Fruit fly (Drosophila melanogaster) whole organism, embryonic: ENCODE results near the gene Ldaf1.
A peak's percentile ranks its signal among the peaks of the same experiment; 100 is the strongest.

Source experiments
- Atf6 ChIP-seq: fragments of 200-800 bp; sonication (Bioruptor generic); IDR thresholded peaks from 2 replicates; pipeline ENCODE4 v1.3.6; 2022; ENCODE audit warnings: missing biosample characterization, missing genetic modification characterization
- BEAF-32 ChIP-seq: fragments of 200-800 bp; sonication (Bioruptor generic); optimal IDR thresholded peaks from 3 replicates; lab custom pipeline; 2017; ENCODE audit warnings: missing biosample characterization, missing genetic modification characterization, mild to moderate bottlenecking, moderate library complexity, missing genetic modification reagents
- CG11093 ChIP-seq: fragments of 200-800 bp; sonication (Bioruptor generic); IDR thresholded peaks from 3 replicates; pipeline ENCODE4 v1.3.6; 2022; ENCODE audit warnings: missing biosample characterization, missing genetic modification characterization
- CG11456 ChIP-seq: fragments of 200-800 bp; sonication (Bioruptor generic); IDR thresholded peaks from 3 replicates; pipeline ENCODE4 v1.3.6; 2022; ENCODE audit warnings: missing biosample characterization, missing genetic modification characterization
- CG13424 ChIP-seq: fragments of 200-800 bp; sonication (Bioruptor generic); optimal IDR thresholded peaks from 2 replicates; lab custom pipeline; 2019; ENCODE audit warnings: missing biosample characterization, mild to moderate bottlenecking, missing genetic modification characterization, moderate library complexity
- CG14014 ChIP-seq: fragments of 200-800 bp; sonication (Bioruptor generic); IDR thresholded peaks from 2 replicates; pipeline ENCODE4 v1.3.6; 2022; ENCODE audit warnings: missing biosample characterization, missing genetic modification characterization
- CG16815 ChIP-seq: fragments of 200-800 bp; sonication (Bioruptor generic); optimal IDR thresholded peaks from 3 replicates; lab custom pipeline; 2017; ENCODE audit warnings: missing biosample characterization, mild to moderate bottlenecking, missing genetic modification characterization
- CG17612 ChIP-seq: fragments of 200-800 bp; sonication (Bioruptor generic); IDR thresholded peaks from 2 replicates; pipeline ENCODE4 v1.3.6; 2022; ENCODE audit warnings: missing biosample characterization, missing genetic modification characterization
- CG34376 ChIP-seq: fragments of 200-800 bp; sonication (Bioruptor generic); optimal IDR thresholded peaks from 2 replicates; lab custom pipeline; 2018; ENCODE audit warnings: missing biosample characterization, mild to moderate bottlenecking, missing genetic modification characterization
- CG34422 ChIP-seq: fragments of 200-800 bp; sonication (Bioruptor generic); IDR thresholded peaks from 3 replicates; pipeline ENCODE4 v1.3.6; 2022; ENCODE audit warnings: missing biosample characterization, missing genetic modification characterization
- CG6272 ChIP-seq: fragments of 200-800 bp; sonication (Bioruptor generic); IDR thresholded peaks from 2 replicates; pipeline ENCODE4 v1.3.6; 2022; ENCODE audit warnings: missing biosample characterization, missing genetic modification characterization
- CG6683 ChIP-seq: fragments of 200-800 bp; sonication (Bioruptor generic); optimal IDR thresholded peaks from 2 replicates; lab custom pipeline; 2017; ENCODE audit warnings: missing biosample characterization, mild to moderate bottlenecking, missing genetic modification characterization, missing genetic modification reagents
- CG7271 ChIP-seq: fragments of 200-800 bp; sonication (Bioruptor generic); optimal IDR thresholded peaks from 2 replicates; lab custom pipeline; 2018; ENCODE audit warnings: missing biosample characterization, mild to moderate bottlenecking, missing genetic modification characterization, moderate library complexity
- CG9609 ChIP-seq: fragments of 200-800 bp; sonication (Bioruptor generic); optimal IDR thresholded peaks from 3 replicates; lab custom pipeline; 2016; ENCODE audit warnings: missing biosample characterization, missing genetic modification characterization
- CTCF ChIP-seq: fragments of 200-800 bp; sonication (Bioruptor generic); optimal IDR thresholded peaks from 2 replicates; lab custom pipeline; 2017; ENCODE audit warnings: missing biosample characterization, mild to moderate bottlenecking, missing genetic modification characterization, moderate library complexity
- Dp ChIP-seq: fragments of 200-800 bp; sonication (Bioruptor generic); optimal IDR thresholded peaks from 2 replicates; lab custom pipeline; 2018; ENCODE audit warnings: missing biosample characterization, mild to moderate bottlenecking, missing genetic modification characterization, moderate library complexity
- Dref ChIP-seq: fragments of 200-800 bp; sonication (Bioruptor generic); IDR thresholded peaks from 2 replicates; pipeline ENCODE4 v1.3.6; 2022; ENCODE audit warnings: missing biosample characterization, missing genetic modification characterization
- ERR ChIP-seq: fragments of 200-800 bp; sonication (Bioruptor generic); optimal IDR thresholded peaks from 2 replicates; lab custom pipeline; 2016; ENCODE audit warnings: missing biosample characterization, missing genetic modification characterization
- Elba2 ChIP-seq: fragments of 200-800 bp; sonication (Bioruptor generic); optimal IDR thresholded peaks from 3 replicates; lab custom pipeline; 2016; ENCODE audit warnings: missing biosample characterization, missing genetic modification characterization
- GATAe ChIP-seq: fragments of 200-800 bp; sonication (Bioruptor generic); conservative IDR thresholded peaks from 2 replicates; pipeline ENCODE4 v1.3.6; 2022; ENCODE audit warnings: missing biosample characterization, missing genetic modification characterization
- HLH4C ChIP-seq: fragments of 200-800 bp; sonication (Bioruptor generic); IDR thresholded peaks from 3 replicates; pipeline ENCODE4 v1.3.6; 2022; ENCODE audit warnings: missing biosample characterization, missing genetic modification characterization; ENCODE audit not compliant: partially characterized antibody
- HLHmδ ChIP-seq: fragments of 200-800 bp; sonication (Bioruptor generic); optimal IDR thresholded peaks from 2 replicates; lab custom pipeline; 2018; ENCODE audit warnings: missing biosample characterization, mild to moderate bottlenecking, missing genetic modification characterization, moderate library complexity
- Hey ChIP-seq: fragments of 200-800 bp; sonication (Bioruptor generic); optimal IDR thresholded peaks from 3 replicates; lab custom pipeline; 2018; ENCODE audit warnings: missing biosample characterization, mild to moderate bottlenecking, missing genetic modification characterization
- MBD-R2 ChIP-seq: fragments of 200-800 bp; sonication (Bioruptor generic); IDR thresholded peaks from 2 replicates; pipeline ENCODE4 v1.3.6; 2022; ENCODE audit warnings: missing biosample characterization, missing genetic modification characterization
- Mad ChIP-seq: fragments of 200-800 bp; sonication (Bioruptor generic); optimal IDR thresholded peaks from 2 replicates; lab custom pipeline; 2016; ENCODE audit warnings: missing biosample characterization, missing genetic modification characterization
- NC2α ChIP-seq: fragments of 200-800 bp; sonication (Bioruptor generic); optimal IDR thresholded peaks from 2 replicates; lab custom pipeline; 2016; ENCODE audit warnings: missing biosample characterization, missing genetic modification characterization
- Opbp ChIP-seq: fragments of 200-800 bp; sonication (Bioruptor generic); IDR thresholded peaks from 3 replicates; pipeline ENCODE4 v1.3.6; 2022; ENCODE audit warnings: missing biosample characterization, missing genetic modification characterization; ENCODE audit not compliant: partially characterized antibody
- Sry-δ ChIP-seq: fragments of 200-800 bp; sonication (Bioruptor generic); optimal IDR thresholded peaks from 2 replicates; lab custom pipeline; 2016; ENCODE audit warnings: missing biosample characterization, missing genetic modification characterization
- TFAM ChIP-seq: fragments of 200-800 bp; sonication (Bioruptor generic); optimal IDR thresholded peaks from 2 replicates; lab custom pipeline; 2017; ENCODE audit warnings: missing biosample characterization, missing genetic modification characterization, inconsistent platforms
- ac ChIP-seq: fragments of 200-800 bp; sonication (Bioruptor generic); optimal IDR thresholded peaks from 3 replicates; lab custom pipeline; 2017; ENCODE audit warnings: missing biosample characterization, mild to moderate bottlenecking, missing genetic modification characterization
- bbx ChIP-seq: fragments of 200-800 bp; sonication (Bioruptor generic); IDR thresholded peaks from 2 replicates; pipeline ENCODE4 v1.3.6; 2022; ENCODE audit warnings: missing biosample characterization, missing genetic modification characterization; ENCODE audit not compliant: partially characterized antibody
- bowl ChIP-seq: fragments of 200-800 bp; sonication (Bioruptor generic); IDR thresholded peaks from 2 replicates; pipeline ENCODE4 v1.3.6; 2022; ENCODE audit warnings: missing biosample characterization, missing genetic modification characterization
- btn ChIP-seq: fragments of 200-800 bp; sonication (Bioruptor generic); optimal IDR thresholded peaks from 2 replicates; lab custom pipeline; 2016; ENCODE audit warnings: missing biosample characterization, missing genetic modification characterization
- cg ChIP-seq: fragments of 200-800 bp; sonication (Bioruptor generic); optimal IDR thresholded peaks from 3 replicates; lab custom pipeline; 2019; ENCODE audit warnings: missing biosample characterization, mild to moderate bottlenecking, missing genetic modification characterization, moderate library complexity
- dmrt11E ChIP-seq: fragments of 200-800 bp; sonication (Bioruptor generic); optimal IDR thresholded peaks from 3 replicates; lab custom pipeline; 2018; ENCODE audit warnings: missing biosample characterization, mild to moderate bottlenecking, missing genetic modification characterization, moderate library complexity
- fru ChIP-seq: fragments of >200 bp; optimal IDR thresholded peaks from 2 replicates; lab custom pipeline; 2017
- ftz-f1 ChIP-seq: fragments of 200-800 bp; sonication (Bioruptor generic); optimal IDR thresholded peaks from 2 replicates; lab custom pipeline; 2016; ENCODE audit warnings: missing biosample characterization, missing genetic modification characterization
- gce ChIP-seq: fragments of 200-800 bp; sonication (Bioruptor generic); IDR thresholded peaks from 3 replicates; pipeline ENCODE4 v1.3.6; 2022; ENCODE audit warnings: missing biosample characterization, missing genetic modification characterization
- her ChIP-seq: fragments of 200-800 bp; sonication (Bioruptor generic); optimal IDR thresholded peaks from 2 replicates; lab custom pipeline; 2016; ENCODE audit warnings: missing biosample characterization, missing genetic modification characterization
- insv ChIP-seq, 2 experiments: fragments of 200-800 bp; sonication (Bioruptor generic); optimal IDR thresholded peaks; 3 replicates each; lab custom pipeline; 2016 to 2018; ENCODE audit warnings: missing biosample characterization in 2 of 2, missing genetic modification characterization in 2 of 2
- kah ChIP-seq: fragments of 200-800 bp; sonication (Bioruptor generic); optimal IDR thresholded peaks from 2 replicates; lab custom pipeline; 2018; ENCODE audit warnings: missing biosample characterization, mild to moderate bottlenecking, missing genetic modification characterization
- kay ChIP-seq: fragments of 200-800 bp; sonication (Bioruptor generic); optimal IDR thresholded peaks from 2 replicates; lab custom pipeline; 2016; ENCODE audit warnings: missing biosample characterization, missing genetic modification characterization
- phol ChIP-seq: fragments of 200-800 bp; sonication (Bioruptor generic); optimal IDR thresholded peaks from 3 replicates; lab custom pipeline; 2018; ENCODE audit warnings: missing biosample characterization, mild to moderate bottlenecking, missing genetic modification characterization, moderate library complexity
- pzg ChIP-seq: fragments of 200-800 bp; sonication (Bioruptor generic); optimal IDR thresholded peaks from 3 replicates; lab custom pipeline; 2018; ENCODE audit warnings: missing biosample characterization, mild to moderate bottlenecking, missing genetic modification characterization, moderate library complexity
- rib ChIP-seq: fragments of 200-800 bp; sonication (Bioruptor generic); IDR thresholded peaks from 2 replicates; pipeline ENCODE4 v1.3.6; 2022; ENCODE audit warnings: missing biosample characterization, missing genetic modification characterization
- row ChIP-seq: fragments of 200-800 bp; sonication (Bioruptor generic); IDR thresholded peaks from 3 replicates; pipeline ENCODE4 v1.3.6; 2022; ENCODE audit warnings: missing biosample characterization, missing genetic modification characterization
- sc ChIP-seq, 3 experiments: fragments of >200 bp in 2 of 3; fragments of 200-800 bp in 1 of 3; sonication (Bioruptor generic) in 1 of 3; optimal IDR thresholded peaks; 2 replicates in 2 of 3; 3 replicates in 1 of 3; lab custom pipeline; 2017; ENCODE audit warnings: mild to moderate bottlenecking in 1 of 3, missing biosample characterization in 1 of 3, missing genetic modification characterization in 1 of 3, missing genetic modification reagents in 1 of 3
- scrt ChIP-seq: fragments of 200-800 bp; sonication (Bioruptor generic); optimal IDR thresholded peaks from 2 replicates; lab custom pipeline; 2018; ENCODE audit warnings: missing biosample characterization, mild to moderate bottlenecking, missing genetic modification characterization, moderate library complexity
- sr ChIP-seq: fragments of 200-800 bp; sonication (Bioruptor generic); IDR thresholded peaks from 3 replicates; pipeline ENCODE4 v1.3.6; 2022; ENCODE audit warnings: missing biosample characterization, missing genetic modification characterization

Gene Ldaf1

DNA sequence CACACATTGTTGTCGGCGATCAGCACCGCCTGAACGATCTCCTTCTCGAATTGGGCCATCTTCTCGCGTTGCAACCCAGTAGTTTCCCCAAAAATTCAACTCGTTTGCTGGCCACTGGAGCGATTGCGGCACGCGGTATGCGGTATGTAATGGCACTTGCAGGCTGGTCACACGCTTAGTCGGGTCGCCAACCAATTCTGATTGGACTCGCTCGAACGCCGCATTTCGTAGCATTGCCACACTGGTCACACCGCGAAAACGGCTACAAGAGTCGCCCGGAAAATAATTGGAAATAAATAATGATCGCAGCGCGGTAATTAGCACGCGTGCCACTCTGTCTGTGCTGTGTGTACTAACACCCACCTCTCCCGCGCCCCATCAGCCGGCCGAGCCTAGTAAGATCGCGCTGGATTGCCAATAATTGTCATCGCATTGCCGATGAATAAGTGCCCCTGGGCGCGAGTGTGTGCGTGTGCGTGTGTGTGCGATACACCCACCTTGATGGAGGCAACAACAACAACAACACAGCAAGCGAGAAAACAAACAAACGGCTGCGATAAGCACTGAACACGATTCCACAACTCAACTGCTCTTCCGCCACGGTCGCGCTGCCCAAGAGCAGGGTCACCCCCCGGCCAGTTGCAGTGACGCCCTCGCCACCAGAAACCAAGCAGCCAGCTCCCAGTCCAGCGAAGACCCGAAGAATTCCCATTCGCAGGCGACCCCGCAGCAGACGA lies 21.2 kb upstream of the Ldaf1 start, which contains the start of the genes eIF2Bepsilon and Ocrl (continued):
- TF ChIP-seq CG9609 (peak; percentile 11), CG34376 (GFP tag; lab: Kevin White, UChicago) (peak; percentile 14), CG16815 (no peak), bbx (GFP tag; lab: Robert Waterston, UW) (peak; percentile 41; the same call in 1 of the 2 replicates), bowl (GFP tag; lab: Robert Waterston, UW) (no peak), HLH4C (0 out of 3 replicates have a peak, but pooled peaks have one; percentile 28), CG34422 (peak; percentile 48; the same call in 1 of the 3 replicates), Atf6 (GFP tag; lab: Robert Waterston, UW) (no peak), Hey (tag; lab: Kevin White, UChicago) (no peak), CG6272 (GFP tag; lab: Robert Waterston, UW) (no peak), CG13424 (tag; lab: Kevin White, UChicago) (no peak), sc (optimal IDR thresholded peaks at IDR 0.05; lab: Kevin White, UChicago) (no peak), sc (GFP tag; optimal IDR thresholded peaks at IDR 0.05; lab: Kevin White, UChicago) (no peak), CG14014 (GFP tag; lab: Robert Waterston, UW) (no peak), scrt (no peak), her (GFP tag; lab: Kevin White, UChicago) (peak; percentile 44), CG11093 (no peak), btn (no peak), kay (GFP tag; lab: Kevin White, UChicago) (peak; percentile 27), CG17612 (GFP tag; lab: Robert Waterston, UW) (no peak), Mad (GFP tag; lab: Kevin White, UChicago) (peak; percentile 4), HLHmδ (peak; percentile 70), insv (GFP tag; optimal IDR thresholded peaks at IDR 0.05; lab: Kevin White, UChicago) (peak; percentile 93 to 99), Sry-δ (GFP tag; lab: Kevin White, UChicago) (peak; percentile 61), phol (tag; lab: Kevin White, UChicago) (peak; percentile 49), pzg (GFP tag; lab: Kevin White, UChicago) (peak; percentile 98), Elba2 (peak; percentile 93), Opbp (GFP tag; lab: Robert Waterston, UW) (peak; percentile 55; the same call in 1 of the 3 replicates), CG7271 (tag; lab: Kevin White, UChicago) (no peak), CTCF (GFP tag; lab: Kevin White, UChicago) (peak; percentile 36), gce (GFP tag; lab: Robert Waterston, UW) (no peak), CG11456 (GFP tag; lab: Robert Waterston, UW) (no peak), cg (GFP tag; lab: Kevin White, UChicago) (peak; percentile 87), TFAM (GFP tag; lab: Kevin White, UChicago) (no peak), MBD-R2 (GFP tag; lab: Robert Waterston, UW) (peak; percentile 94), kah (peak; percentile 38), Dref (GFP tag; lab: Robert Waterston, UW) (peak; percentile 50), ac (no peak), GATAe (GFP tag; lab: Robert Waterston, UW) (no peak), sr (GFP tag; lab: Robert Waterston, UW) (peak; percentile 72; the same call in 2 of the 3 replicates), rib (GFP tag; lab: Robert Waterston, UW) (no peak), fru (lab: Kevin White, UChicago) (no peak), NC2α (GFP tag; lab: Kevin White, UChicago) (no peak), Dp (GFP tag; lab: Kevin White, UChicago) (peak; percentile 55), CG6683 (GFP tag; lab: Kevin White, UChicago) (peak; percentile 3), BEAF-32 (GFP tag; lab: Kevin White, UChicago) (peak; percentile 59), dmrt11E (tag; lab: Kevin White, UChicago) (no peak), ERR (GFP tag; lab: Kevin White, UChicago) (peak; percentile 30), row (GFP tag; lab: Robert Waterston, UW) (peak; percentile 23; the same call in 1 of the 3 replicates), ftz-f1 (peak; percentile 81)
